Worm (Caenorhabditis elegans) whole organism, young adult: ENCODE data around the gene appg-1.
A peak's percentile ranks its signal among the peaks of the same experiment; 100 is the strongest.

Experiments
- B0035.1 ChIP-seq: sonication (generic microtip); optimal IDR thresholded peaks from 2 replicates; lab custom pipeline; 2016; ENCODE audit warnings: missing genetic modification characterization, mild to moderate bottlenecking, missing compliant biosample characterization, missing genotype, missing genetic modification reagents
- B0261.1 ChIP-seq: sonication (generic microtip); optimal IDR thresholded peaks from 2 replicates; lab custom pipeline; 2016; ENCODE audit warnings: mild to moderate bottlenecking, missing genetic modification characterization, moderate library complexity, missing compliant biosample characterization
- B0336.3 ChIP-seq: fragments of 200-800 bp; sonication (Bioruptor generic); IDR thresholded peaks from 2 replicates; pipeline ENCODE4 v1.3.6; 2022; ENCODE audit warnings: missing genetic modification characterization, missing compliant biosample characterization
- C06A6.2 ChIP-seq: fragments of 200-800 bp; sonication (Bioruptor generic); conservative IDR thresholded peaks from 2 replicates; pipeline ENCODE4 v1.3.6; 2022; ENCODE audit warnings: missing genetic modification characterization, missing compliant biosample characterization
- F10E7.11 ChIP-seq: sonication (generic microtip); optimal IDR thresholded peaks from 2 replicates; lab custom pipeline; 2017; ENCODE audit warnings: mild to moderate bottlenecking, missing genetic modification characterization, moderate library complexity, missing compliant biosample characterization
- F33H1.4 ChIP-seq: fragments of 200-800 bp; sonication (Bioruptor generic); IDR thresholded peaks from 2 replicates; pipeline ENCODE4 v1.3.6; 2022; ENCODE audit warnings: missing genetic modification reagents, missing genetic modification characterization, missing compliant biosample characterization
- F49E8.2 ChIP-seq: sonication (generic microtip); optimal IDR thresholded peaks from 3 replicates; lab custom pipeline; 2017; ENCODE audit warnings: missing genetic modification characterization, mild to moderate bottlenecking, missing compliant biosample characterization, antibody characterized with exemption, moderate library complexity; ENCODE audit not compliant: insufficient read depth
- F55B11.4 ChIP-seq: sonication (generic microtip); optimal IDR thresholded peaks from 2 replicates; lab custom pipeline; 2016; ENCODE audit warnings: missing compliant biosample characterization, missing genetic modification characterization, borderline replicate concordance; ENCODE audit not compliant: insufficient read depth
- F57C9.4 ChIP-seq: sonication (generic microtip); optimal IDR thresholded peaks from 2 replicates; lab custom pipeline; 2017; ENCODE audit warnings: mild to moderate bottlenecking, missing genetic modification characterization, missing compliant biosample characterization
- K12H6.12 ChIP-seq: fragments of 200-800 bp; sonication (Bioruptor generic); optimal IDR thresholded peaks from 2 replicates; lab custom pipeline; 2018; ENCODE audit warnings: mild to moderate bottlenecking, missing genetic modification characterization, missing compliant biosample characterization
- T07F8.4 ChIP-seq: sonication (generic microtip); optimal IDR thresholded peaks from 2 replicates; lab custom pipeline; 2016; ENCODE audit warnings: mild to moderate bottlenecking, missing genetic modification characterization, moderate library complexity, missing compliant biosample characterization
- Y53G8AR.9 ChIP-seq: fragments of 200-800 bp; sonication (Bioruptor generic); conservative IDR thresholded peaks from 2 replicates; pipeline ENCODE4 v1.3.6; 2022; ENCODE audit warnings: missing genetic modification reagents, missing genetic modification characterization, missing compliant biosample characterization
- Y67H2A.10 ChIP-seq: fragments of 200-800 bp; sonication (Bioruptor generic); conservative IDR thresholded peaks from 2 replicates; pipeline ENCODE4 v1.3.6; 2022; ENCODE audit warnings: missing genetic modification reagents, missing genetic modification characterization, missing compliant biosample characterization
- Y79H2A.3 ChIP-seq: fragments of 200-800 bp; sonication (Bioruptor generic); conservative IDR thresholded peaks from 2 replicates; pipeline ENCODE4 v1.3.6; 2022; ENCODE audit warnings: missing genetic modification reagents, missing genetic modification characterization, missing compliant biosample characterization
- aptf-2 ChIP-seq: fragments of 200-800 bp; sonication (Bioruptor generic); conservative IDR thresholded peaks from 2 replicates; pipeline ENCODE4 v1.3.6; 2022; ENCODE audit warnings: missing genetic modification reagents, missing genetic modification characterization, missing compliant biosample characterization
- aptf-3 ChIP-seq: fragments of 200-800 bp; sonication (Bioruptor generic); IDR thresholded peaks from 2 replicates; pipeline ENCODE4 v1.3.6; 2022; ENCODE audit warnings: missing genetic modification characterization, missing compliant biosample characterization
- attf-5 ChIP-seq: fragments of 200-800 bp; sonication (Bioruptor generic); optimal IDR thresholded peaks from 2 replicates; lab custom pipeline; 2018; ENCODE audit warnings: mild to moderate bottlenecking, missing genetic modification characterization, missing compliant biosample characterization
- ccch-3 ChIP-seq: fragments of 200-800 bp; sonication (Bioruptor generic); optimal IDR thresholded peaks from 2 replicates; lab custom pipeline; 2018; ENCODE audit warnings: mild to moderate bottlenecking, missing genetic modification characterization, missing compliant biosample characterization
- cebp-2 ChIP-seq: fragments of 200-800 bp; sonication (Bioruptor generic); IDR thresholded peaks from 2 replicates; pipeline ENCODE4 v1.3.6; 2022; ENCODE audit warnings: missing genetic modification characterization, missing compliant biosample characterization
- ceh-58 ChIP-seq: fragments of 200-800 bp; sonication (Bioruptor generic); IDR thresholded peaks from 2 replicates; pipeline ENCODE4 v1.3.6; 2022; ENCODE audit warnings: missing genetic modification characterization, missing compliant biosample characterization
- egl-44 ChIP-seq: fragments of 200-800 bp; sonication (Bioruptor generic); IDR thresholded peaks from 2 replicates; pipeline ENCODE4 v1.3.6; 2022; ENCODE audit warnings: missing genetic modification reagents, missing genetic modification characterization, missing compliant biosample characterization
- egrh-3 ChIP-seq: fragments of 200-800 bp; sonication (Bioruptor generic); IDR thresholded peaks from 2 replicates; pipeline ENCODE4 v1.3.6; 2022; ENCODE audit warnings: missing genetic modification reagents, missing genetic modification characterization, missing compliant biosample characterization
- ets-4 ChIP-seq: fragments of 200-800 bp; sonication (Bioruptor generic); optimal IDR thresholded peaks from 2 replicates; lab custom pipeline; 2018; ENCODE audit warnings: mild to moderate bottlenecking, missing genetic modification characterization, missing compliant biosample characterization
- fkh-3 ChIP-seq: sonication (generic microtip); optimal IDR thresholded peaks from 2 replicates; lab custom pipeline; 2016; ENCODE audit warnings: mild to moderate bottlenecking, missing genetic modification characterization, missing compliant biosample characterization
- him-1 ChIP-seq: sonication (generic microtip); optimal IDR thresholded peaks from 2 replicates; lab custom pipeline; 2016; ENCODE audit warnings: missing genotype, missing genetic modification reagents, missing genetic modification characterization, missing compliant biosample characterization
- hmg-20 ChIP-seq: fragments of 200-800 bp; sonication (Bioruptor generic); IDR thresholded peaks from 2 replicates; pipeline ENCODE4 v1.3.6; 2022; ENCODE audit warnings: missing genetic modification reagents, missing genetic modification characterization, missing compliant biosample characterization
- hsf-1 ChIP-seq: fragments of 200-800 bp; sonication (Bioruptor generic); IDR thresholded peaks from 2 replicates; pipeline ENCODE4 v1.3.6; 2022; ENCODE audit warnings: missing genetic modification reagents, missing genetic modification characterization, missing compliant biosample characterization
- let-526 ChIP-seq: fragments of 200-800 bp; sonication (Bioruptor generic); IDR thresholded peaks from 2 replicates; pipeline ENCODE4 v1.3.6; 2022; ENCODE audit warnings: missing genetic modification reagents, missing genetic modification characterization, missing compliant biosample characterization
- lir-1 ChIP-seq: fragments of 200-800 bp; sonication (Bioruptor generic); conservative IDR thresholded peaks from 2 replicates; pipeline ENCODE4 v1.3.6; 2022; ENCODE audit warnings: missing genetic modification reagents, missing genetic modification characterization, missing compliant biosample characterization
- lsy-27 ChIP-seq: sonication (generic microtip); optimal IDR thresholded peaks from 2 replicates; lab custom pipeline; 2017; ENCODE audit warnings: missing genetic modification characterization, mild to moderate bottlenecking, missing compliant biosample characterization, antibody characterized with exemption, missing genotype, borderline replicate concordance; ENCODE audit not compliant: insufficient read depth
- mcd-1 ChIP-seq: fragments of 200-800 bp; sonication (Bioruptor generic); IDR thresholded peaks from 2 replicates; pipeline ENCODE4 v1.3.6; 2022; ENCODE audit warnings: missing genetic modification reagents, missing genetic modification characterization, missing compliant biosample characterization
- nfya-1 ChIP-seq: sonication (generic microtip); optimal IDR thresholded peaks from 2 replicates; lab custom pipeline; 2017; ENCODE audit warnings: antibody characterized with exemption, missing compliant biosample characterization, missing genetic modification characterization, borderline replicate concordance; ENCODE audit not compliant: insufficient read depth
- nfya-2 ChIP-seq: fragments of 200-800 bp; sonication (Bioruptor generic); IDR thresholded peaks from 2 replicates; pipeline ENCODE4 v1.3.6; 2022; ENCODE audit warnings: missing genetic modification reagents, missing genetic modification characterization, missing compliant biosample characterization
- nhr-80 ChIP-seq: sonication (generic microtip); optimal IDR thresholded peaks from 2 replicates; lab custom pipeline; 2016; ENCODE audit warnings: missing genetic modification characterization, missing compliant biosample characterization
- pha-4 ChIP-seq: fragments of 150-350 bp; sonication (generic microtip); optimal IDR thresholded peaks from 2 replicates; lab custom pipeline; 2014; ENCODE audit warnings: missing biosample characterization, missing genetic modification reagents, missing genetic modification characterization
- rcor-1 ChIP-seq: fragments of 200-800 bp; sonication (Bioruptor generic); IDR thresholded peaks from 2 replicates; pipeline ENCODE4 v1.3.6; 2022; ENCODE audit warnings: missing genetic modification reagents, missing genetic modification characterization, missing compliant biosample characterization
- repo-1 ChIP-seq: sonication (generic microtip); optimal IDR thresholded peaks from 2 replicates; lab custom pipeline; 2017; ENCODE audit warnings: mild to moderate bottlenecking, missing genetic modification characterization, missing compliant biosample characterization
- snpc-1.1 ChIP-seq: sonication (generic microtip); optimal IDR thresholded peaks from 2 replicates; lab custom pipeline; 2017; ENCODE audit warnings: missing genetic modification characterization, mild to moderate bottlenecking, missing compliant biosample characterization, antibody characterized with exemption, moderate library complexity, missing genotype, missing genetic modification reagents; ENCODE audit not compliant: insufficient read depth
- snpc-1.3 ChIP-seq: sonication (generic microtip); optimal IDR thresholded peaks from 2 replicates; lab custom pipeline; 2017; ENCODE audit warnings: missing genetic modification characterization, mild to moderate bottlenecking, missing compliant biosample characterization, antibody characterized with exemption, moderate library complexity, missing genotype, missing genetic modification reagents; ENCODE audit not compliant: insufficient read depth
- snpc-3.4 ChIP-seq: sonication (generic microtip); optimal IDR thresholded peaks from 2 replicates; lab custom pipeline; 2017; ENCODE audit warnings: missing genetic modification characterization, mild to moderate bottlenecking, missing compliant biosample characterization, antibody characterized with exemption, moderate library complexity, missing genotype, missing genetic modification reagents
- snpc-4 ChIP-seq, 5 experiments: fragments of 150-350 bp in 1 of 5; sonication (generic microtip) in 4 of 5; optimal IDR thresholded peaks; 2 replicates each; lab custom pipeline; 2014 to 2018; ENCODE audit warnings: missing genetic modification characterization in 5 of 5, missing biosample characterization in 3 of 5, antibody characterized with exemption in 2 of 5, mild to moderate bottlenecking in 2 of 5, missing compliant biosample characterization in 2 of 5, missing genotype in 2 of 5, moderate library complexity in 2 of 5, missing genetic modification reagents in 1 of 5
- somi-1 ChIP-seq: fragments of 200-800 bp; sonication (Bioruptor generic); optimal IDR thresholded peaks from 2 replicates; lab custom pipeline; 2018; ENCODE audit warnings: mild to moderate bottlenecking, missing genetic modification characterization, missing compliant biosample characterization
- zfh-2 ChIP-seq: fragments of 200-800 bp; sonication (Bioruptor generic); conservative IDR thresholded peaks from 2 replicates; pipeline ENCODE4 v1.3.6; 2022; ENCODE audit warnings: missing genetic modification reagents, missing genetic modification characterization, missing compliant biosample characterization
- zim-3 ChIP-seq: sonication (generic microtip); optimal IDR thresholded peaks from 2 replicates; lab custom pipeline; 2017; ENCODE audit warnings: mild to moderate bottlenecking, missing genetic modification characterization, moderate library complexity, missing compliant biosample characterization
- ztf-26 ChIP-seq: sonication (generic microtip); optimal IDR thresholded peaks from 2 replicates; lab custom pipeline; 2017; ENCODE audit warnings: missing genetic modification characterization, missing compliant biosample characterization
- ztf-3 ChIP-seq: fragments of 200-800 bp; sonication (Bioruptor generic); optimal IDR thresholded peaks from 2 replicates; lab custom pipeline; 2018; ENCODE audit warnings: mild to moderate bottlenecking, missing genetic modification characterization, missing compliant biosample characterization
- ztf-6 ChIP-seq: fragments of 200-800 bp; sonication (Bioruptor generic); IDR thresholded peaks from 2 replicates; pipeline ENCODE4 v1.3.6; 2022; ENCODE audit warnings: missing genetic modification reagents, missing genetic modification characterization, missing compliant biosample characterization

Gene appg-1

ce11 chrII:10300954-10301353 lies 24.9 kb upstream of the appg-1 start, which contains the start of gene mdt-22 (continued):
- TF ChIP-seq attf-5 (GFP tag; lab: Kevin White, UChicago) (peak; percentile 64), F49E8.2 (tag; lab: Kevin White, UChicago) (peak; percentile 18), lir-1 (GFP tag; lab: Robert Waterston, UW) (peak; percentile 60; the same call in 1 of the 2 replicates), B0261.1 (tag; lab: Kevin White, UChicago) (peak; percentile 39), zfh-2 (no peak), let-526 (GFP tag; lab: Robert Waterston, UW) (no peak), snpc-4 (GFP tag; optimal IDR thresholded peaks at IDR 0.05; lab: Kevin White, UChicago) (peak; percentile 19), snpc-4 (tag; optimal IDR thresholded peaks at IDR 0.05; lab: Kevin White, UChicago) (peak; percentile 42 to 70 (median 62)), snpc-3.4 (tag; lab: Kevin White, UChicago) (peak; percentile 23), cebp-2 (no peak), egl-44 (GFP tag; lab: Robert Waterston, UW) (no peak), pha-4 (tag; lab: Kevin White, UChicago) (no peak), ztf-3 (GFP tag; lab: Kevin White, UChicago) (no peak), Y53G8AR.9 (GFP tag; lab: Robert Waterston, UW) (no peak), him-1 (tag; lab: Kevin White, UChicago) (peak; percentile 74), fkh-3 (tag; lab: Kevin White, UChicago) (no peak), aptf-3 (GFP tag; lab: Robert Waterston, UW) (no peak), T07F8.4 (no peak), ccch-3 (GFP tag; lab: Kevin White, UChicago) (no peak), F57C9.4 (tag; lab: Kevin White, UChicago) (no peak), hmg-20 (GFP tag; lab: Robert Waterston, UW) (no peak), nhr-80 (tag; lab: Kevin White, UChicago) (peak; percentile 26), F10E7.11 (tag; lab: Kevin White, UChicago) (no peak), B0336.3 (GFP tag; lab: Robert Waterston, UW) (peak; percentile 64), Y67H2A.10 (no peak), C06A6.2 (GFP tag; lab: Robert Waterston, UW) (no peak; the same call in 1 of the 2 replicates), nfya-2 (GFP tag; lab: Robert Waterston, UW) (no peak), egrh-3 (GFP tag; lab: Robert Waterston, UW) (no peak), mcd-1 (GFP tag; lab: Robert Waterston, UW) (peak; percentile 78), ets-4 (GFP tag; lab: Kevin White, UChicago) (no peak), K12H6.12 (tag; lab: Kevin White, UChicago) (peak; percentile 50), F33H1.4 (GFP tag; lab: Robert Waterston, UW) (peak; percentile 60), B0035.1 (no peak), snpc-1.3 (tag; lab: Kevin White, UChicago) (peak; percentile 26), Y79H2A.3 (GFP tag; lab: Robert Waterston, UW) (0 out of 2 replicates have a peak, but pooled peaks have one; percentile 41), nfya-1 (tag; lab: Kevin White, UChicago) (no peak), snpc-1.1 (no peak), aptf-2 (GFP tag; lab: Robert Waterston, UW) (no peak), hsf-1 (GFP tag; lab: Robert Waterston, UW) (peak; percentile 58; the same call in 1 of the 2 replicates), lsy-27 (tag; lab: Kevin White, UChicago) (no peak), repo-1 (tag; lab: Kevin White, UChicago) (peak; percentile 77), F55B11.4 (tag; lab: Kevin White, UChicago) (no peak), ztf-26 (tag; lab: Kevin White, UChicago) (no peak), rcor-1 (GFP tag; lab: Robert Waterston, UW) (peak; percentile 71), zim-3 (tag; lab: Kevin White, UChicago) (no peak), ceh-58 (GFP tag; lab: Robert Waterston, UW) (no peak), somi-1 (GFP tag; lab: Kevin White, UChicago) (no peak), ztf-6 (GFP tag; lab: Robert Waterston, UW) (no peak)
